Fruit fly (Drosophila melanogaster) Kc167 (cell line): ENCODE data around the gene CG10581.

Source experiments
- Myc ChIP-seq: fragments of >200 bp; optimal IDR thresholded peaks from 2 replicates; lab custom pipeline; 2017; ENCODE audit warnings: missing external identifiers
- h ChIP-seq: fragments of >200 bp; optimal IDR thresholded peaks from 3 replicates; lab custom pipeline; 2018; ENCODE audit warnings: missing external identifiers
- psq ChIP-seq: fragments of >200 bp; optimal IDR thresholded peaks from 2 replicates; lab custom pipeline; 2017; ENCODE audit warnings: missing external identifiers

DNA sequence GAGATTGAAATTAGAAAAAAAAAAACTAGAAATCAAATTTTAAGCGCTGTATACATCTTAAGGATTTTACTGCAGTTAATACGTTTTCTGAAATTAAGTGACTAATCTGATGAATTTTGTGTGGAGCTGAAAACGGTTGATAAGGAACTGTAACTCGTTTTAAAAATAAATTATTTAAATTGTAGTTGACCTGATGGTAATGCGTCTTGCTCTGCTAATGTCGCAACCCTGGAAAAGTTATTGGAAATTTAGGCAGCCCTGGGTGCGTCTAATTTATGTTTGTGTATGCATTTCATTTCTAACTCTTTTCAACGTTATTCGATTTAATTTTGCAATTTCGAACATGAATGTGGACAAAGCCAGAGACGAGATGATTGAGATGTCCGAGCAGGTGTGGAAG, 42.6 kb downstream of the CG10581 start, which contains the start of gene CG12984:
- TF ChIP-seq Myc (lab: Kevin White, UChicago): no peak
- TF ChIP-seq h: no peak
- TF ChIP-seq psq (lab: Kevin White, UChicago): no peak
